Fruit fly (Drosophila melanogaster) whole organism, embryonic: Measurements from ENCODE around the gene CG6414.
A peak's percentile ranks its signal among the peaks of the same experiment; 100 is the strongest.

Source experiments
- ATbp ChIP-seq: fragments of 200-800 bp; sonication (Bioruptor generic); optimal IDR thresholded peaks from 2 replicates; lab custom pipeline; 2017; ENCODE audit warnings: missing biosample characterization, mild to moderate bottlenecking, missing genetic modification characterization, missing genetic modification reagents
- Antp ChIP-seq: fragments of 200-800 bp; sonication (Bioruptor generic); optimal IDR thresholded peaks from 3 replicates; lab custom pipeline; 2016; ENCODE audit warnings: missing biosample characterization, missing genetic modification characterization
- CG10462 ChIP-seq: fragments of 200-800 bp; sonication (Bioruptor generic); optimal IDR thresholded peaks from 2 replicates; lab custom pipeline; 2016; ENCODE audit warnings: missing biosample characterization, missing genetic modification characterization
- CG10543 ChIP-seq: fragments of 200-800 bp; sonication (Bioruptor generic); optimal IDR thresholded peaks from 3 replicates; lab custom pipeline; 2017; ENCODE audit warnings: missing biosample characterization, mild to moderate bottlenecking, missing genetic modification characterization, moderate library complexity
- CG11398 ChIP-seq: fragments of 200-800 bp; sonication (Bioruptor generic); optimal IDR thresholded peaks from 2 replicates; lab custom pipeline; 2016; ENCODE audit warnings: missing biosample characterization, missing genetic modification characterization
- CG1603 ChIP-seq: fragments of 200-800 bp; sonication (Bioruptor generic); optimal IDR thresholded peaks from 2 replicates; lab custom pipeline; 2019; ENCODE audit warnings: missing biosample characterization, mild to moderate bottlenecking, missing genetic modification characterization, moderate library complexity
- CG16815 ChIP-seq: fragments of 200-800 bp; sonication (Bioruptor generic); optimal IDR thresholded peaks from 3 replicates; lab custom pipeline; 2017; ENCODE audit warnings: missing biosample characterization, mild to moderate bottlenecking, missing genetic modification characterization
- CG17186 ChIP-seq: fragments of 200-800 bp; sonication (Bioruptor generic); optimal IDR thresholded peaks from 3 replicates; lab custom pipeline; 2017; ENCODE audit warnings: missing biosample characterization, missing genetic modification reagents, missing genetic modification characterization
- CG18599 ChIP-seq: fragments of 200-800 bp; sonication (Bioruptor generic); optimal IDR thresholded peaks from 3 replicates; lab custom pipeline; 2017; ENCODE audit warnings: missing biosample characterization, missing genetic modification characterization, mild to moderate bottlenecking, moderate library complexity, missing genetic modification reagents
- CG32767 ChIP-seq: fragments of 200-800 bp; sonication (Bioruptor generic); IDR thresholded peaks from 2 replicates; pipeline ENCODE4 v1.3.6; 2022; ENCODE audit warnings: missing biosample characterization, missing genetic modification characterization
- CG4730 ChIP-seq: fragments of 200-800 bp; sonication (Bioruptor generic); IDR thresholded peaks from 2 replicates; pipeline ENCODE4 v1.3.6; 2022; ENCODE audit warnings: missing biosample characterization, missing genetic modification characterization
- CG7372 ChIP-seq: fragments of 200-800 bp; sonication (Bioruptor generic); IDR thresholded peaks from 2 replicates; pipeline ENCODE4 v1.3.6; 2022; ENCODE audit warnings: missing biosample characterization, missing genetic modification characterization
- CG7786 ChIP-seq: fragments of 200-800 bp; sonication (Bioruptor generic); optimal IDR thresholded peaks from 2 replicates; lab custom pipeline; 2016; ENCODE audit warnings: missing biosample characterization, missing genetic modification characterization
- CG8944 ChIP-seq: fragments of 200-800 bp; sonication (Bioruptor generic); optimal IDR thresholded peaks from 3 replicates; lab custom pipeline; 2016; ENCODE audit warnings: missing biosample characterization, missing genetic modification characterization
- CoRest ChIP-seq: fragments of 200-800 bp; sonication (Bioruptor generic); optimal IDR thresholded peaks from 3 replicates; lab custom pipeline; 2018; ENCODE audit warnings: missing biosample characterization, mild to moderate bottlenecking, missing genetic modification characterization, moderate library complexity
- Dip3 ChIP-seq: fragments of 200-800 bp; sonication (Bioruptor generic); optimal IDR thresholded peaks from 3 replicates; lab custom pipeline; 2016; ENCODE audit warnings: missing biosample characterization, missing genetic modification characterization
- Doc2 ChIP-seq: fragments of 200-800 bp; sonication (Bioruptor generic); IDR thresholded peaks from 2 replicates; pipeline ENCODE4 v1.3.6; 2022; ENCODE audit warnings: missing biosample characterization, missing genetic modification characterization
- Gug ChIP-seq: fragments of 200-800 bp; sonication (Bioruptor generic); IDR thresholded peaks from 4 replicates; pipeline ENCODE4 v1.3.6; 2022; ENCODE audit warnings: missing biosample characterization, missing genetic modification characterization
- Hey ChIP-seq: fragments of 200-800 bp; sonication (Bioruptor generic); optimal IDR thresholded peaks from 3 replicates; lab custom pipeline; 2018; ENCODE audit warnings: missing biosample characterization, mild to moderate bottlenecking, missing genetic modification characterization
- Hr39 ChIP-seq: fragments of >200 bp; optimal IDR thresholded peaks from 2 replicates; lab custom pipeline; 2017
- Hr78 ChIP-seq, 2 experiments: fragments of 200-800 bp in 1 of 2; fragments of >200 bp in 1 of 2; sonication (Bioruptor generic) in 1 of 2; optimal IDR thresholded peaks; 2 replicates each; lab custom pipeline; 2017 to 2019; ENCODE audit warnings: missing biosample characterization in 2 of 2, missing genetic modification characterization in 2 of 2, mild to moderate bottlenecking in 1 of 2, moderate library complexity in 1 of 2
- Lim3 ChIP-seq: fragments of 200-800 bp; sonication (Bioruptor generic); IDR thresholded peaks from 2 replicates; pipeline ENCODE4 v1.3.6; 2022; ENCODE audit warnings: missing biosample characterization, missing genetic modification characterization
- Lpt ChIP-seq: fragments of >200 bp; optimal IDR thresholded peaks from 2 replicates; lab custom pipeline; 2018; ENCODE audit warnings: missing biosample characterization, missing genetic modification characterization
- MESR4 ChIP-seq: fragments of 200-800 bp; sonication (Bioruptor generic); optimal IDR thresholded peaks from 2 replicates; lab custom pipeline; 2018; ENCODE audit warnings: missing biosample characterization, mild to moderate bottlenecking, missing genetic modification characterization, moderate library complexity
- PHDP ChIP-seq: fragments of 200-800 bp; sonication (Bioruptor generic); optimal IDR thresholded peaks from 3 replicates; lab custom pipeline; 2018; ENCODE audit warnings: missing biosample characterization, mild to moderate bottlenecking, missing genetic modification characterization, moderate library complexity
- Sin3A ChIP-seq: fragments of >200 bp; optimal IDR thresholded peaks from 2 replicates; lab custom pipeline; 2018
- Sox100B ChIP-seq: fragments of 200-800 bp; sonication (Bioruptor generic); optimal IDR thresholded peaks from 3 replicates; lab custom pipeline; 2018; ENCODE audit warnings: missing biosample characterization, mild to moderate bottlenecking, missing genetic modification characterization
- Tbp ChIP-seq: fragments of >200 bp; optimal IDR thresholded peaks from 2 replicates; lab custom pipeline; 2018; ENCODE audit warnings: missing biosample characterization, missing genetic modification characterization
- ara ChIP-seq: fragments of 200-800 bp; sonication (Bioruptor generic); IDR thresholded peaks from 2 replicates; pipeline ENCODE4 v1.3.6; 2022; ENCODE audit warnings: missing biosample characterization, missing genetic modification characterization
- az2 ChIP-seq: fragments of 200-800 bp; sonication (Bioruptor generic); optimal IDR thresholded peaks from 3 replicates; lab custom pipeline; 2016; ENCODE audit warnings: missing biosample characterization, missing genetic modification characterization
- cg ChIP-seq: fragments of 200-800 bp; sonication (Bioruptor generic); optimal IDR thresholded peaks from 3 replicates; lab custom pipeline; 2019; ENCODE audit warnings: missing biosample characterization, mild to moderate bottlenecking, missing genetic modification characterization, moderate library complexity
- crp ChIP-seq, 2 experiments: fragments of 200-800 bp; sonication (Bioruptor generic); optimal IDR thresholded peaks; 2 replicates in 1 of 2; 3 replicates in 1 of 2; lab custom pipeline; 2017; ENCODE audit warnings: missing biosample characterization in 2 of 2, missing genetic modification characterization in 2 of 2, mild to moderate bottlenecking in 1 of 2, moderate library complexity in 1 of 2
- ems ChIP-seq: fragments of 200-800 bp; sonication (Bioruptor generic); optimal IDR thresholded peaks from 3 replicates; lab custom pipeline; 2016; ENCODE audit warnings: missing biosample characterization, missing genetic modification characterization
- ewg ChIP-seq: fragments of 200-800 bp; sonication (Bioruptor generic); optimal IDR thresholded peaks from 3 replicates; lab custom pipeline; 2017; ENCODE audit warnings: mild to moderate bottlenecking, missing biosample characterization, missing genetic modification reagents, missing genetic modification characterization
- gro ChIP-seq: fragments of 200-800 bp; sonication (Bioruptor generic); optimal IDR thresholded peaks from 2 replicates; lab custom pipeline; 2016; ENCODE audit warnings: missing biosample characterization, missing genetic modification characterization
- knrl ChIP-seq: fragments of 200-800 bp; sonication (Bioruptor generic); IDR thresholded peaks from 3 replicates; pipeline ENCODE4 v1.3.6; 2022; ENCODE audit warnings: missing biosample characterization, missing genetic modification characterization; ENCODE audit not compliant: partially characterized antibody
- oc ChIP-seq: fragments of 200-800 bp; sonication (Bioruptor generic); optimal IDR thresholded peaks from 2 replicates; lab custom pipeline; 2018; ENCODE audit warnings: missing biosample characterization, mild to moderate bottlenecking, missing genetic modification characterization, moderate library complexity
- pita ChIP-seq: fragments of 200-800 bp; sonication (Bioruptor generic); optimal IDR thresholded peaks from 2 replicates; lab custom pipeline; 2017; ENCODE audit warnings: missing biosample characterization, mild to moderate bottlenecking, missing genetic modification characterization
- sima ChIP-seq: fragments of 200-800 bp; sonication (Bioruptor generic); optimal IDR thresholded peaks from 2 replicates; lab custom pipeline; 2016; ENCODE audit warnings: missing biosample characterization, missing genetic modification characterization
- slbo ChIP-seq: fragments of 200-800 bp; sonication (Bioruptor generic); IDR thresholded peaks from 2 replicates; pipeline ENCODE4 v1.3.6; 2022; ENCODE audit warnings: missing biosample characterization, missing genetic modification characterization
- slp2 ChIP-seq: fragments of 200-800 bp; sonication (Bioruptor generic); optimal IDR thresholded peaks from 2 replicates; lab custom pipeline; 2016; ENCODE audit warnings: missing biosample characterization, missing genetic modification characterization
- sna ChIP-seq: fragments of 200-800 bp; sonication (Bioruptor generic); IDR thresholded peaks from 2 replicates; pipeline ENCODE4 v1.3.6; 2022; ENCODE audit warnings: missing biosample characterization, missing genetic modification characterization; ENCODE audit not compliant: partially characterized antibody
- tap ChIP-seq: fragments of 200-800 bp; optimal IDR thresholded peaks from 3 replicates; lab custom pipeline; 2019; ENCODE audit warnings: missing biosample characterization, mild to moderate bottlenecking, missing genetic modification characterization, moderate library complexity
- tll ChIP-seq, 2 experiments: fragments of 200-800 bp in 1 of 2; fragments of >200 bp in 1 of 2; sonication (Bioruptor generic) in 1 of 2; optimal IDR thresholded peaks; 2 replicates each; lab custom pipeline; 2017 to 2019; ENCODE audit warnings: missing biosample characterization in 2 of 2, missing genetic modification characterization in 2 of 2, mild to moderate bottlenecking in 1 of 2, moderate library complexity in 1 of 2
- tna ChIP-seq: fragments of 200-800 bp; sonication (Bioruptor generic); IDR thresholded peaks from 2 replicates; pipeline ENCODE4 v1.3.6; 2022; ENCODE audit warnings: missing biosample characterization, missing genetic modification characterization; ENCODE audit not compliant: partially characterized antibody
- trem ChIP-seq: fragments of 200-800 bp; optimal IDR thresholded peaks from 3 replicates; lab custom pipeline; 2019; ENCODE audit warnings: missing biosample characterization, mild to moderate bottlenecking, missing genetic modification characterization, moderate library complexity
- tup ChIP-seq: fragments of 200-800 bp; sonication (Bioruptor generic); optimal IDR thresholded peaks from 2 replicates; lab custom pipeline; 2016; ENCODE audit warnings: missing biosample characterization, mild to moderate bottlenecking, missing genetic modification characterization, moderate library complexity
- usp ChIP-seq: fragments of >200 bp; optimal IDR thresholded peaks from 2 replicates; lab custom pipeline; 2017; ENCODE audit warnings: missing biosample characterization, missing genetic modification characterization
- yki ChIP-seq: fragments of >200 bp; optimal IDR thresholded peaks from 3 replicates; lab custom pipeline; 2018
- zfh1 ChIP-seq: fragments of 200-800 bp; sonication (Bioruptor generic); IDR thresholded peaks from 3 replicates; pipeline ENCODE4 v1.3.6; 2022; ENCODE audit warnings: missing biosample characterization, missing genetic modification characterization

The CG6414 gene

dm6 chrX:3968346-3969044 lies 2.7 kb downstream of the CG6414 start, which contains the start of gene CG6428 (continued):
- peak; percentile 27 for TF ChIP-seq az2 (GFP tag; lab: Kevin White, UChicago)
- no peak for TF ChIP-seq oc (tag; lab: Kevin White, UChicago)
- TF ChIP-seq CG18599 (GFP tag; lab: Kevin White, UChicago), result peak; percentile 55
- peak in 1 of 2 experiments; percentile 85 for TF ChIP-seq crp (GFP tag; optimal IDR thresholded peaks at IDR 0.05; lab: Kevin White, UChicago)
- peak; percentile 65 for TF ChIP-seq CoRest (tag; lab: Kevin White, UChicago)
- peak; percentile 69 for TF ChIP-seq CG10462 (GFP tag; lab: Kevin White, UChicago)
- TF ChIP-seq trem, result peak; percentile 60
- TF ChIP-seq usp, result no peak
- no peak for TF ChIP-seq Dip3 (GFP tag; lab: Kevin White, UChicago)
- no peak for TF ChIP-seq gro (GFP tag; lab: Kevin White, UChicago)
- TF ChIP-seq CG8944 (GFP tag; lab: Kevin White, UChicago), result no peak
- TF ChIP-seq cg (GFP tag; lab: Kevin White, UChicago), result no peak
- no peak for TF ChIP-seq CG7786 (GFP tag; lab: Kevin White, UChicago)
- TF ChIP-seq sima (GFP tag; lab: Kevin White, UChicago), result no peak
- no peak; the same call in 1 of the 2 replicates for TF ChIP-seq ara (GFP tag; lab: Robert Waterston, UW)
- TF ChIP-seq Antp (GFP tag; lab: Kevin White, UChicago), result peak; percentile 44
- TF ChIP-seq CG7372 (GFP tag; lab: Robert Waterston, UW), result no peak
- TF ChIP-seq tap (tag; lab: Kevin White, UChicago), result no peak
- peak; percentile 71; the same call in 1 of the 2 replicates for TF ChIP-seq slbo (GFP tag; lab: Robert Waterston, UW)
- TF ChIP-seq zfh1 (GFP tag; lab: Robert Waterston, UW), result peak; percentile 33; the same call in 2 of the 3 replicates
- TF ChIP-seq tll (GFP tag; optimal IDR thresholded peaks at IDR 0.05; lab: Kevin White, UChicago), result no peak
- TF ChIP-seq ewg, result no peak
- TF ChIP-seq sna (GFP tag; lab: Robert Waterston, UW), result peak; percentile 69
- no peak for TF ChIP-seq ATbp
- peak; percentile 31 for TF ChIP-seq PHDP (tag; lab: Kevin White, UChicago)
- no peak for TF ChIP-seq CG11398
- TF ChIP-seq knrl (GFP tag; lab: Robert Waterston, UW), result peak; percentile 70; the same call in 2 of the 3 replicates
- no peak for TF ChIP-seq slp2 (GFP tag; lab: Kevin White, UChicago)
- peak; percentile 18 for TF ChIP-seq ems (GFP tag; lab: Kevin White, UChicago)
- no peak for TF ChIP-seq CG16815 (GFP tag; lab: Kevin White, UChicago)
- no peak for TF ChIP-seq yki (lab: Kevin White, UChicago)
- no peak for TF ChIP-seq Hr39 (lab: Kevin White, UChicago)
- TF ChIP-seq tna (GFP tag; lab: Robert Waterston, UW), result peak; percentile 51; the same call in 1 of the 2 replicates
- TF ChIP-seq pita (GFP tag; lab: Kevin White, UChicago), result no peak
- no peak for TF ChIP-seq Sox100B
- TF ChIP-seq tup (GFP tag; lab: Kevin White, UChicago), result no peak
- no peak for TF ChIP-seq Tbp (GFP tag; lab: Kevin White, UChicago)
- no peak for TF ChIP-seq CG4730 (GFP tag; lab: Robert Waterston, UW)
- TF ChIP-seq Sin3A, result no peak
- no peak for TF ChIP-seq Hr78 (GFP tag; optimal IDR thresholded peaks at IDR 0.05; lab: Kevin White, UChicago)
- TF ChIP-seq Hey (tag; lab: Kevin White, UChicago), result peak; percentile 3
- peak; percentile 61 for TF ChIP-seq CG1603
- TF ChIP-seq Lpt (GFP tag; lab: Kevin White, UChicago), result no peak
- no peak for TF ChIP-seq CG32767 (GFP tag; lab: Robert Waterston, UW)
- peak; percentile 58 for TF ChIP-seq CG10543
- peak; percentile 19 for TF ChIP-seq MESR4 (GFP tag; lab: Kevin White, UChicago)
- TF ChIP-seq Gug (GFP tag; lab: Robert Waterston, UW), result peak; percentile 57; the same call in 1 of the 4 replicates
- TF ChIP-seq Doc2, result no peak
- no peak for TF ChIP-seq Lim3 (GFP tag; lab: Robert Waterston, UW)
- peak; percentile 11 for TF ChIP-seq CG17186 (GFP tag; lab: Kevin White, UChicago)
